Fruit fly (Drosophila melanogaster): Measurements from ENCODE around the gene CG43774.

dm6 chr2L:4053421-4054091 is 45.1 kb downstream of the CG43774 start:
- TF ChIP-seq psq (optimal IDR thresholded peaks at IDR 0.05) (no peak), insv (optimal IDR thresholded peaks at IDR 0.05) (no peak), h (optimal IDR thresholded peaks at IDR 0.05) (no peak)

All from Kc167 (cell line).